Worm (Caenorhabditis elegans): ENCODE measurements around the gene ant-1.1.

The ant-1.1 gene

DNA sequence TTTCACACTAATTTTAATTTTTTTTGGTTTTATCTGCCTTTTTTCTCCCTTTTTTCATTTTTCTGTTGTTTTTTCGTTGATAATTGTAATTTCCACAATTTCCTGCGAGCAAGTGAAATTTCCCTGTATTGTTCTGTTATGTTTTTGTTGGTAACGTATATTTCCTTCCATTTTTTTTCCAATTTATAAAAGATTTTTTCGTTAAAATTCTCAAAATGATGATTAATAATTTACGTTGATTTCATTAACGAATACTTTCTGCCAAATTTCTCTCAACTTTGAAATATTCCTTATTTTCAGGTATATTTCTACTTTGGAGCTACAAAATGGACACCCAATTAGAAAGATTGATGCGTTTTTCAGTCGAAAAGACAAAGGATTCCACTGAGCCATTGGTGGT is 39.5 kb downstream of the ant-1.1 start, which contains the start of gene T28A8.8:
T28A8.8 (plus strand) TSS at position 301 of the 400 bp plus-strand sequence.
- TF ChIP-seq ceh-24 (tag; optimal IDR thresholded peaks at IDR 0.05) (no peak), pat-9 (tag; optimal IDR thresholded peaks at IDR 0.05) (no peak), ceh-22 (tag; optimal IDR thresholded peaks at IDR 0.05) (no peak), F13H6.1 (tag; optimal IDR thresholded peaks at IDR 0.05) (no peak), fkh-6 (tag; optimal IDR thresholded peaks at IDR 0.05) (no peak), eyg-1 (tag; optimal IDR thresholded peaks at IDR 0.05) (no peak), ceh-31 (tag; optimal IDR thresholded peaks at IDR 0.05) (no peak), sox-2 (GFP tag; IDR thresholded peaks at IDR 0.05) (no peak), ets-4 (tag; optimal IDR thresholded peaks at IDR 0.05) (no peak)

DNA sequence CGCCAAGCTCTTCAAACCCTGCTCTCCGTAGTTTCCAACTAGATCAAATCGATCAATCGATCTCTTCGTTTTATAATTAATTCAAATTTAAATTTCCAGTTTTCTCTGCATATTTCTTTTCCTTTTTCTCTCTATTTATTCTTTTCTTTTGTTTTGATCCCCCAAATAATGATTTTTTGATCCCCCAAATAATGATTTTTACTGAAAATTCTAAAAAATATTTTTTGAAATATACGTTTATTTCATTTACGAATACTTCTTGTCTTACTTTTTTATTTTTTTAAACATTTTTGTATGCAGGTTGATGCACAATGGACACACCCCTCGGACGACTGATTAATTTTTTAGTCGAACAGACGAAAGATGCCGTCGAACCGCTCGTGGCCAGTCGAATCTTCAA is 40.4 kb downstream of the ant-1.1 start, which contains the start of gene T28A8.4:
T28A8.4 (plus strand) TSS at position 301 of the 400 bp plus-strand sequence.
- TF ChIP-seq ceh-18 (tag; optimal IDR thresholded peaks at IDR 0.05) = no peak
- TF ChIP-seq dmd-4 (tag; optimal IDR thresholded peaks at IDR 0.05; ENCODE audit: borderline replicate concordance) = no peak
- TF ChIP-seq hlh-15 (tag; optimal IDR thresholded peaks at IDR 0.05) = no peak
- no peak for TF ChIP-seq ama-1 (optimal IDR thresholded peaks at IDR 0.05)
- TF ChIP-seq sox-2 (GFP tag; IDR thresholded peaks at IDR 0.05) = no peak
- TF ChIP-seq C08G9.2 (tag; optimal IDR thresholded peaks at IDR 0.05) = no peak
- TF ChIP-seq zip-5 (tag; optimal IDR thresholded peaks at IDR 0.05) = no peak
- no peak for TF ChIP-seq eyg-1 (tag; optimal IDR thresholded peaks at IDR 0.05)
- TF ChIP-seq odd-2 (tag; optimal IDR thresholded peaks at IDR 0.05) = no peak
- TF ChIP-seq unc-42 (tag; optimal IDR thresholded peaks at IDR 0.05) = no peak
- no peak for TF ChIP-seq fax-1 (tag; optimal IDR thresholded peaks at IDR 0.05)
- TF ChIP-seq fkh-10 (GFP tag; optimal IDR thresholded peaks at IDR 0.05) = no peak
- TF ChIP-seq pax-1 (tag; optimal IDR thresholded peaks at IDR 0.05) = no peak

ce11 chrIII:13505718-13506117 is 42.8 kb downstream of the ant-1.1 start, which contains the start of gene T28A8.3:
Gene T28A8.3, plus strand, starts transcription at chrIII:13506018.
- TF ChIP-seq hlh-13 (GFP tag; optimal IDR thresholded peaks at IDR 0.05) (no peak), ceh-34 (tag; optimal IDR thresholded peaks at IDR 0.05) (no peak), ref-2 (tag; optimal IDR thresholded peaks at IDR 0.05) (no peak), rnt-1 (tag; optimal IDR thresholded peaks at IDR 0.05) (no peak), pat-9 (tag; optimal IDR thresholded peaks at IDR 0.05) (no peak), pag-3 (tag; optimal IDR thresholded peaks at IDR 0.05; ENCODE audit: borderline replicate concordance) (no peak), C08G9.2 (tag; optimal IDR thresholded peaks at IDR 0.05) (no peak), unc-86 (tag; optimal IDR thresholded peaks at IDR 0.05) (no peak), ceh-2 (tag; optimal IDR thresholded peaks at IDR 0.05) (no peak)

ce11 chrIII:13510753-13511152 is 47.8 kb downstream of the ant-1.1 start:
- TF ChIP-seq mec-3 (tag; optimal IDR thresholded peaks at IDR 0.05; ENCODE audit: borderline replicate concordance) (no peak), ceh-34 (tag; optimal IDR thresholded peaks at IDR 0.05) (no peak), T23F11.4 (GFP tag; optimal IDR thresholded peaks at IDR 0.05) (no peak), lin-11 (tag; optimal IDR thresholded peaks at IDR 0.05) (no peak), sox-2 (GFP tag; IDR thresholded peaks at IDR 0.05) (no peak), ama-1 (optimal IDR thresholded peaks at IDR 0.05) (no peak), tbx-7 (tag; optimal IDR thresholded peaks at IDR 0.05) (no peak), nfya-1 (tag; optimal IDR thresholded peaks at IDR 0.05) (no peak), K09A11.1 (tag; optimal IDR thresholded peaks at IDR 0.05; ENCODE audit: insufficient read depth) (no peak), che-1 (tag; optimal IDR thresholded peaks at IDR 0.05) (no peak), syd-9 (tag; optimal IDR thresholded peaks at IDR 0.05) (no peak), ceh-6 (GFP tag; optimal IDR thresholded peaks at IDR 0.05) (no peak), F13H6.1 (tag; optimal IDR thresholded peaks at IDR 0.05) (no peak), ceh-45 (GFP tag; IDR thresholded peaks at IDR 0.05) (no peak), C08G9.2 (tag; optimal IDR thresholded peaks at IDR 0.05) (no peak)
